Fruit fly (Drosophila melanogaster): ENCODE data around the gene Tbc1d15-17.

DNA sequence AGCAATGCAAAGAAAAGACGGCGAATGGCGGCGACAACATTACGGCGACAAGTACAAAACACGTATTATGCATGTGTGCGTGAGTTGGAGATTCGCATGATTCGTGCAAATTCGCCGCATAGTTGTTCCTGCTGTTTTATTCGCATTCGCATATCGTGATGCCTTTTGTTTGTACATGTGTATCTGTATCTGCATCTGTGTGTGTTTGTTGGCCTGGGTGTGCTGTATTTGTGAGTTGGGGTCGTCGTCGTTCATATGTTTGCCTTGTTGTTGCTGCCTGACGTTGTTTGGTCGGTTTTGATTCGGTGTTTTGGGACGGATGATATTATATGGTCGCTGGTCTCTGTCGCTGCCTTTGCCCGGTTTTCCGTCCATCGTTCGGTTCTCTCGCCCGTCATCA lies 40.5 kb downstream of the Tbc1d15-17 start:
- no peak for TF ChIP-seq Pif1B (GFP tag; optimal IDR thresholded peaks at IDR 0.05)
- peak; percentile 94 for TF ChIP-seq EcR (GFP tag; optimal IDR thresholded peaks at IDR 0.05)
- no peak for TF ChIP-seq CG12605 (GFP tag; IDR thresholded peaks at IDR 0.05)
- no peak for TF ChIP-seq CG8301 (tag; optimal IDR thresholded peaks at IDR 0.05)
- no peak for TF ChIP-seq Snoo (tag; optimal IDR thresholded peaks at IDR 0.05)
- no peak for TF ChIP-seq CG10348 (GFP tag; IDR thresholded peaks at IDR 0.05)
- TF ChIP-seq gl (tag; optimal IDR thresholded peaks at IDR 0.05): no peak
- TF ChIP-seq CG14655 (GFP tag; optimal IDR thresholded peaks at IDR 0.05): no peak
- TF ChIP-seq Pif1A (GFP tag; optimal IDR thresholded peaks at IDR 0.05): no peak
- no peak for TF ChIP-seq fd96Ca (GFP tag; IDR thresholded peaks at IDR 0.05)
- TF ChIP-seq CG32121 (GFP tag; IDR thresholded peaks at IDR 0.05): no peak
